Worm (Caenorhabditis elegans): ENCODE measurements around the gene clec-182.

DNA sequence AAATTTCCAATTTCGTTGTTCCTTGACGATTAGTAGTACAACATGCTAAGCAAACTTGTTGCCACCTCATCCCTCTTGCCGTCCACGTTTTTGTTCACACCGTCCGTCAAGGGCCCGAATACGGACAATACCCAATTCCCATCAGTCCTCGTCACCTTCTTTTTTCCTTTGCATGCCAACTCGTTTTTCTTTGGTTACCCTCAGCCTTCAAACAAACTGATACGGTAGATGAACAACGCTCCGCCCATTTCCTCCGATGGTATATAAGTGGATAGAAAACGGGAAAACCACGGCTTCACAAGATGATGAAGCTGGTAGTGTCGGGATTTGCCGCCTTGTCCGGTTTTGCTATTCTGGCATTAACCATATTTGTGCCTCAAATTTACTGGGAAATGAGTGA lies 49.8 kb upstream of the clec-182 start, which contains the start of gene col-118:
- no peak for TF ChIP-seq ets-4 (tag; optimal IDR thresholded peaks at IDR 0.05)
- TF ChIP-seq pha-4 (tag; optimal IDR thresholded peaks at IDR 0.05) = no peak
- no peak for TF ChIP-seq pha-2 (tag; optimal IDR thresholded peaks at IDR 0.05)
- no peak for TF ChIP-seq tbx-2 (tag; optimal IDR thresholded peaks at IDR 0.05)
- TF ChIP-seq ceh-18 (tag; optimal IDR thresholded peaks at IDR 0.05) = no peak
- no peak for TF ChIP-seq ceh-24 (tag; optimal IDR thresholded peaks at IDR 0.05)
- no peak for TF ChIP-seq dve-1 (tag; optimal IDR thresholded peaks at IDR 0.05)
- TF ChIP-seq rnt-1 (tag; optimal IDR thresholded peaks at IDR 0.05) = no peak
- TF ChIP-seq pqm-1 (tag; optimal IDR thresholded peaks at IDR 0.05) = no peak
- no peak for TF ChIP-seq lin-11 (tag; optimal IDR thresholded peaks at IDR 0.05)
- no peak for TF ChIP-seq C08G9.2 (tag; optimal IDR thresholded peaks at IDR 0.05)
- TF ChIP-seq pag-3 (tag; optimal IDR thresholded peaks at IDR 0.05; ENCODE audit: borderline replicate concordance) = no peak
- TF ChIP-seq unc-86 (tag; optimal IDR thresholded peaks at IDR 0.05) = no peak
